Fruit fly (Drosophila melanogaster) whole organism, embryonic: ENCODE results near the gene OtopLb.

Source experiments
- Awh ChIP-seq: fragments of 200-800 bp; sonication (Bioruptor generic); IDR thresholded peaks from 2 replicates; pipeline ENCODE4, ENCODE4 v1.3.6; 2022; ENCODE audit warnings: missing biosample characterization, missing genetic modification characterization
- Blimp-1 ChIP-seq: fragments of 200-800 bp; sonication (Bioruptor generic); optimal IDR thresholded peaks from 3 replicates; lab custom pipeline; 2018; ENCODE audit warnings: missing biosample characterization, missing genetic modification characterization, mild to moderate bottlenecking, moderate library complexity, missing genetic modification reagents
- CG12769 ChIP-seq: fragments of 200-800 bp; sonication (Bioruptor generic); optimal IDR thresholded peaks from 2 replicates; lab custom pipeline; 2019; ENCODE audit warnings: missing biosample characterization, mild to moderate bottlenecking, missing genetic modification characterization, moderate library complexity
- CG12942 ChIP-seq: fragments of 200-800 bp; sonication (Bioruptor generic); optimal IDR thresholded peaks from 3 replicates; lab custom pipeline; 2016; ENCODE audit warnings: missing biosample characterization, missing genetic modification characterization
- CG13424 ChIP-seq: fragments of 200-800 bp; sonication (Bioruptor generic); optimal IDR thresholded peaks from 2 replicates; lab custom pipeline; 2019; ENCODE audit warnings: missing biosample characterization, mild to moderate bottlenecking, missing genetic modification characterization, moderate library complexity
- CG14710 ChIP-seq: fragments of 200-800 bp; sonication (Bioruptor generic); optimal IDR thresholded peaks from 3 replicates; lab custom pipeline; 2019; ENCODE audit warnings: missing biosample characterization, mild to moderate bottlenecking, missing genetic modification characterization, moderate library complexity
- CG1647 ChIP-seq: fragments of 200-800 bp; sonication (Bioruptor generic); optimal IDR thresholded peaks from 3 replicates; lab custom pipeline; 2016; ENCODE audit warnings: missing biosample characterization, missing genetic modification characterization
- CG17328 ChIP-seq: fragments of 200-800 bp; sonication (Bioruptor generic); IDR thresholded peaks from 2 replicates; pipeline ENCODE4 v1.3.6; 2022; ENCODE audit warnings: missing biosample characterization, missing genetic modification characterization
- CG17361 ChIP-seq: fragments of 200-800 bp; sonication (Bioruptor generic); IDR thresholded peaks from 3 replicates; pipeline ENCODE4 v1.3.6; 2022; ENCODE audit warnings: missing biosample characterization, missing genetic modification characterization
- CG3163 ChIP-seq: fragments of 200-800 bp; sonication (Bioruptor generic); optimal IDR thresholded peaks from 3 replicates; lab custom pipeline; 2016; ENCODE audit warnings: missing biosample characterization, missing genetic modification characterization
- CG3995 ChIP-seq: fragments of 200-800 bp; sonication (Bioruptor generic); optimal IDR thresholded peaks from 3 replicates; lab custom pipeline; 2016; ENCODE audit warnings: missing biosample characterization, missing genetic modification characterization
- CG7928 ChIP-seq: fragments of 200-800 bp; sonication (Bioruptor generic); optimal IDR thresholded peaks from 2 replicates; lab custom pipeline; 2017; ENCODE audit warnings: missing biosample characterization, mild to moderate bottlenecking, missing genetic modification characterization
- CG8089 ChIP-seq: fragments of 200-800 bp; sonication (Bioruptor generic); optimal IDR thresholded peaks from 3 replicates; lab custom pipeline; 2016; ENCODE audit warnings: missing biosample characterization, missing genetic modification characterization
- CG8388 ChIP-seq: fragments of 200-800 bp; sonication (Bioruptor generic); optimal IDR thresholded peaks from 2 replicates; lab custom pipeline; 2019; ENCODE audit warnings: missing biosample characterization, mild to moderate bottlenecking, missing genetic modification characterization, moderate library complexity
- CG9437 ChIP-seq: fragments of 200-800 bp; sonication (Bioruptor generic); optimal IDR thresholded peaks from 2 replicates; lab custom pipeline; 2018; ENCODE audit warnings: missing biosample characterization, mild to moderate bottlenecking, missing genetic modification characterization
- D19B ChIP-seq: fragments of 200-800 bp; sonication (Bioruptor generic); optimal IDR thresholded peaks from 2 replicates; lab custom pipeline; 2017; ENCODE audit warnings: missing biosample characterization, mild to moderate bottlenecking, missing genetic modification characterization
- E2f1 ChIP-seq: fragments of 200-800 bp; sonication (Bioruptor generic); IDR thresholded peaks from 2 replicates; pipeline ENCODE4 v1.3.6; 2022; ENCODE audit warnings: missing biosample characterization, missing genetic modification characterization
- ERR ChIP-seq: fragments of 200-800 bp; sonication (Bioruptor generic); optimal IDR thresholded peaks from 2 replicates; lab custom pipeline; 2016; ENCODE audit warnings: missing biosample characterization, missing genetic modification characterization
- Elba2 ChIP-seq: fragments of 200-800 bp; sonication (Bioruptor generic); optimal IDR thresholded peaks from 3 replicates; lab custom pipeline; 2016; ENCODE audit warnings: missing biosample characterization, missing genetic modification characterization
- HLH3B ChIP-seq: fragments of 200-800 bp; sonication (Bioruptor generic); IDR thresholded peaks from 2 replicates; pipeline ENCODE4 v1.3.6; 2022; ENCODE audit warnings: missing biosample characterization, missing genetic modification characterization
- HLH4C ChIP-seq: fragments of 200-800 bp; sonication (Bioruptor generic); IDR thresholded peaks from 3 replicates; pipeline ENCODE4 v1.3.6; 2022; ENCODE audit warnings: missing biosample characterization, missing genetic modification characterization; ENCODE audit not compliant: partially characterized antibody
- Hmr ChIP-seq: fragments of 200-800 bp; sonication (Bioruptor generic); optimal IDR thresholded peaks from 3 replicates; lab custom pipeline; 2017; ENCODE audit warnings: mild to moderate bottlenecking, missing biosample characterization, missing genetic modification reagents, missing genetic modification characterization
- Lpt ChIP-seq: fragments of >200 bp; optimal IDR thresholded peaks from 2 replicates; lab custom pipeline; 2018; ENCODE audit warnings: missing biosample characterization, missing genetic modification characterization
- Meics ChIP-seq: fragments of 200-800 bp; sonication (Bioruptor generic); optimal IDR thresholded peaks from 2 replicates; lab custom pipeline; 2017; ENCODE audit warnings: missing biosample characterization, mild to moderate bottlenecking, missing genetic modification characterization
- Myb ChIP-seq: fragments of 200-800 bp; sonication (Bioruptor generic); optimal IDR thresholded peaks from 2 replicates; lab custom pipeline; 2016; ENCODE audit warnings: missing biosample characterization, missing genetic modification characterization
- Rfx ChIP-seq: fragments of 200-800 bp; sonication (Bioruptor generic); IDR thresholded peaks from 2 replicates; pipeline ENCODE4 v1.3.6; 2022; ENCODE audit warnings: missing biosample characterization, missing genetic modification characterization
- Ssrp ChIP-seq: fragments of 200-800 bp; sonication (Bioruptor generic); optimal IDR thresholded peaks from 2 replicates; lab custom pipeline; 2018; ENCODE audit warnings: missing biosample characterization, mild to moderate bottlenecking, missing genetic modification characterization, moderate library complexity
- Xbp1 ChIP-seq: fragments of 200-800 bp; sonication (Bioruptor generic); optimal IDR thresholded peaks from 3 replicates; lab custom pipeline; 2016; ENCODE audit warnings: missing biosample characterization, mild to moderate bottlenecking, missing genetic modification characterization
- ase ChIP-seq: fragments of 200-800 bp; sonication (Bioruptor generic); IDR thresholded peaks from 3 replicates; pipeline ENCODE4 v1.3.6; 2022; ENCODE audit warnings: missing biosample characterization, missing genetic modification characterization
- dmrt11E ChIP-seq: fragments of 200-800 bp; sonication (Bioruptor generic); optimal IDR thresholded peaks from 3 replicates; lab custom pipeline; 2018; ENCODE audit warnings: missing biosample characterization, mild to moderate bottlenecking, missing genetic modification characterization, moderate library complexity
- dysf ChIP-seq: fragments of 200-800 bp; sonication (Bioruptor generic); IDR thresholded peaks from 3 replicates; pipeline ENCODE4 v1.3.6; 2022; ENCODE audit warnings: missing biosample characterization, missing genetic modification characterization
- ewg ChIP-seq: fragments of 200-800 bp; sonication (Bioruptor generic); optimal IDR thresholded peaks from 3 replicates; lab custom pipeline; 2017; ENCODE audit warnings: mild to moderate bottlenecking, missing biosample characterization, missing genetic modification reagents, missing genetic modification characterization
- fd3F ChIP-seq: fragments of 200-800 bp; sonication (Bioruptor generic); optimal IDR thresholded peaks from 2 replicates; lab custom pipeline; 2018; ENCODE audit warnings: missing biosample characterization, mild to moderate bottlenecking, missing genetic modification characterization, moderate library complexity
- fd64A ChIP-seq: fragments of 200-800 bp; sonication (Bioruptor generic); optimal IDR thresholded peaks from 3 replicates; lab custom pipeline; 2018; ENCODE audit warnings: missing biosample characterization, mild to moderate bottlenecking, missing genetic modification characterization
- gem ChIP-seq: fragments of 200-800 bp; sonication (Bioruptor generic); optimal IDR thresholded peaks from 2 replicates; lab custom pipeline; 2019; ENCODE audit warnings: missing biosample characterization, mild to moderate bottlenecking, missing genetic modification characterization, moderate library complexity
- gro ChIP-seq: fragments of 200-800 bp; sonication (Bioruptor generic); optimal IDR thresholded peaks from 2 replicates; lab custom pipeline; 2016; ENCODE audit warnings: missing biosample characterization, missing genetic modification characterization
- ham ChIP-seq: fragments of 200-800 bp; sonication (Bioruptor generic); IDR thresholded peaks from 2 replicates; pipeline ENCODE4 v1.3.6; 2022; ENCODE audit warnings: missing biosample characterization, missing genetic modification characterization
- ind ChIP-seq: fragments of 200-800 bp; sonication (Bioruptor generic); optimal IDR thresholded peaks from 3 replicates; lab custom pipeline; 2016; ENCODE audit warnings: missing biosample characterization, missing genetic modification characterization
- nerfin-2 ChIP-seq: fragments of 200-800 bp; sonication (Bioruptor generic); IDR thresholded peaks from 2 replicates; pipeline ENCODE4 v1.3.6; 2022; ENCODE audit warnings: missing biosample characterization, missing genetic modification characterization; ENCODE audit not compliant: partially characterized antibody
- phol ChIP-seq: fragments of 200-800 bp; sonication (Bioruptor generic); optimal IDR thresholded peaks from 3 replicates; lab custom pipeline; 2018; ENCODE audit warnings: missing biosample characterization, mild to moderate bottlenecking, missing genetic modification characterization, moderate library complexity
- sna ChIP-seq: fragments of 200-800 bp; sonication (Bioruptor generic); IDR thresholded peaks from 2 replicates; pipeline ENCODE4 v1.3.6; 2022; ENCODE audit warnings: missing biosample characterization, missing genetic modification characterization; ENCODE audit not compliant: partially characterized antibody
- sr ChIP-seq: fragments of 200-800 bp; sonication (Bioruptor generic); IDR thresholded peaks from 3 replicates; pipeline ENCODE4 v1.3.6; 2022; ENCODE audit warnings: missing biosample characterization, missing genetic modification characterization
- tin ChIP-seq: fragments of 200-800 bp; sonication (Bioruptor generic); optimal IDR thresholded peaks from 3 replicates; lab custom pipeline; 2016; ENCODE audit warnings: missing biosample characterization, missing genetic modification characterization
- ttk ChIP-seq: fragments of 200-800 bp; sonication (Bioruptor generic); IDR thresholded peaks from 2 replicates; pipeline ENCODE4 v2.1.2; 2022; ENCODE audit warnings: missing biosample characterization, missing genetic modification characterization
- twi ChIP-seq: fragments of 200-800 bp; optimal IDR thresholded peaks from 2 replicates; lab custom pipeline; 2019; ENCODE audit warnings: missing biosample characterization, mild to moderate bottlenecking, missing genetic modification characterization, moderate library complexity
- usp ChIP-seq: fragments of >200 bp; optimal IDR thresholded peaks from 2 replicates; lab custom pipeline; 2017; ENCODE audit warnings: missing biosample characterization, missing genetic modification characterization
- z ChIP-seq: fragments of 200-800 bp; sonication (Bioruptor generic); IDR thresholded peaks from 3 replicates; pipeline ENCODE4 v1.3.6; 2022; ENCODE audit warnings: missing biosample characterization, missing genetic modification characterization
- zen2 ChIP-seq: fragments of 200-800 bp; sonication (Bioruptor generic); IDR thresholded peaks from 3 replicates; pipeline ENCODE4 v1.3.6; 2022; ENCODE audit warnings: missing biosample characterization, missing genetic modification characterization; ENCODE audit not compliant: partially characterized antibody
- zfh2 ChIP-seq: fragments of 200-800 bp; sonication (Bioruptor generic); optimal IDR thresholded peaks from 2 replicates; lab custom pipeline; 2016; ENCODE audit warnings: missing biosample characterization, missing genetic modification characterization

OtopLb gene

dm6 chr2L:3302958-3303842 is 22.9 kb upstream of the OtopLb start, which contains the start of gene CG9663 (continued):
- no peak for TF ChIP-seq nerfin-2 (GFP tag; lab: Robert Waterston, UW)
- TF ChIP-seq fd3F (GFP tag; lab: Kevin White, UChicago): no peak
- no peak; the same call in 2 of the 3 replicates for TF ChIP-seq zen2
- no peak for TF ChIP-seq gro (GFP tag; lab: Kevin White, UChicago)
- TF ChIP-seq sna: peak; percentile 52; the same call in 1 of the 2 replicates
- no peak for TF ChIP-seq CG17361 (GFP tag; lab: Robert Waterston, UW)
- TF ChIP-seq Awh (GFP tag; lab: Robert Waterston, UW): peak; percentile 49; the same call in 1 of the 2 replicates
- TF ChIP-seq Lpt (GFP tag; lab: Kevin White, UChicago): no peak
- TF ChIP-seq CG3995 (GFP tag; lab: Kevin White, UChicago): no peak
- TF ChIP-seq HLH3B (GFP tag; lab: Robert Waterston, UW): peak; percentile 40; the same call in 1 of the 2 replicates
- TF ChIP-seq Ssrp (tag; lab: Kevin White, UChicago): no peak
- TF ChIP-seq dmrt11E (tag; lab: Kevin White, UChicago): no peak
- TF ChIP-seq zfh2 (GFP tag; lab: Kevin White, UChicago): peak; percentile 24
- TF ChIP-seq CG14710 (tag; lab: Kevin White, UChicago): peak; percentile 77
- TF ChIP-seq CG17328 (GFP tag; lab: Robert Waterston, UW): no peak
- peak; percentile 52 for TF ChIP-seq Rfx (GFP tag; lab: Robert Waterston, UW)
- peak; percentile 39; the same call in 1 of the 3 replicates for TF ChIP-seq HLH4C (GFP tag; lab: Robert Waterston, UW)
- peak; percentile 71 for TF ChIP-seq CG12769 (tag; lab: Kevin White, UChicago)
- no peak for TF ChIP-seq ham (GFP tag; lab: Robert Waterston, UW)
- TF ChIP-seq CG1647 (GFP tag; lab: Kevin White, UChicago): no peak
- peak; percentile 19 for TF ChIP-seq ERR (GFP tag; lab: Kevin White, UChicago)
- TF ChIP-seq D19B (GFP tag; lab: Kevin White, UChicago): no peak
- no peak for TF ChIP-seq CG8388 (GFP tag; lab: Kevin White, UChicago)
- TF ChIP-seq CG13424: no peak
- TF ChIP-seq Xbp1: no peak
- TF ChIP-seq Myb: peak; percentile 99
- TF ChIP-seq dysf: no peak
- TF ChIP-seq phol (tag; lab: Kevin White, UChicago): peak; percentile 7
- TF ChIP-seq z (GFP tag; lab: Robert Waterston, UW): no peak
- TF ChIP-seq twi: peak; percentile 6
- TF ChIP-seq gem (tag; lab: Kevin White, UChicago): peak; percentile 5
- peak; percentile 17 for TF ChIP-seq Meics (GFP tag; lab: Kevin White, UChicago)
- TF ChIP-seq Blimp-1 (GFP tag; lab: Kevin White, UChicago): peak; percentile 5
- peak; percentile 66 for TF ChIP-seq Elba2 (GFP tag; lab: Kevin White, UChicago)
- no peak for TF ChIP-seq ase (GFP tag; lab: Robert Waterston, UW)
- no peak for TF ChIP-seq tin (GFP tag; lab: Kevin White, UChicago)
- peak; percentile 92 for TF ChIP-seq sr (GFP tag; lab: Robert Waterston, UW)
- no peak for TF ChIP-seq ind (GFP tag; lab: Kevin White, UChicago)
- no peak for TF ChIP-seq CG8089 (GFP tag; lab: Kevin White, UChicago)
- no peak for TF ChIP-seq CG12942 (GFP tag; lab: Kevin White, UChicago)
- no peak for TF ChIP-seq fd64A (GFP tag; lab: Kevin White, UChicago)
- TF ChIP-seq ewg: no peak
- no peak for TF ChIP-seq CG9437 (GFP tag; lab: Kevin White, UChicago)
- TF ChIP-seq CG7928 (GFP tag; lab: Kevin White, UChicago): no peak
- no peak for TF ChIP-seq Hmr (GFP tag; lab: Kevin White, UChicago)
- TF ChIP-seq CG3163: peak; percentile 22
- peak; percentile 33; the same call in 1 of the 2 replicates for TF ChIP-seq E2f1 (GFP tag; lab: Robert Waterston, UW)
- TF ChIP-seq ttk (GFP tag; lab: Robert Waterston, UW): peak; percentile 55
- no peak for TF ChIP-seq usp (GFP tag; lab: Kevin White, UChicago)
